Worm (Caenorhabditis elegans) whole organism, L4 larva: ENCODE results near the gene M142.8.

Experiments used
- aly-2 ChIP-seq: sonication (generic microtip); optimal IDR thresholded peaks from 2 replicates; lab custom pipeline; 2018; ENCODE audit warnings: missing biosample characterization, missing genetic modification characterization
- nhr-10 ChIP-seq: fragments of 150-350 bp; optimal IDR thresholded peaks from 2 replicates; lab custom pipeline; 2014; ENCODE audit warnings: missing biosample characterization, missing genetic modification characterization
- pha-4 ChIP-seq, 2 experiments: fragments of 150-350 bp in 1 of 2; fragments of 200-800 bp in 1 of 2; sonication (Bioruptor generic) in 1 of 2; IDR thresholded peaks in 1 of 2; optimal IDR thresholded peaks in 1 of 2; 2 replicates each; pipeline versions ENCODE4 v1.3.6 to Lab custom; 2014 to 2022; ENCODE audit warnings: missing genetic modification characterization in 2 of 2, missing genetic modification reagents in 2 of 2, missing biosample characterization in 1 of 2, missing compliant biosample characterization in 1 of 2
- unc-130 ChIP-seq: sonication (generic microtip); optimal IDR thresholded peaks from 2 replicates; lab custom pipeline; 2016; ENCODE audit warnings: missing genetic modification reagents, missing genetic modification characterization, missing compliant biosample characterization
- zag-1 ChIP-seq: fragments of 150-350 bp; optimal IDR thresholded peaks from 2 replicates; lab custom pipeline; 2014; ENCODE audit warnings: missing biosample characterization, missing genetic modification characterization

DNA sequence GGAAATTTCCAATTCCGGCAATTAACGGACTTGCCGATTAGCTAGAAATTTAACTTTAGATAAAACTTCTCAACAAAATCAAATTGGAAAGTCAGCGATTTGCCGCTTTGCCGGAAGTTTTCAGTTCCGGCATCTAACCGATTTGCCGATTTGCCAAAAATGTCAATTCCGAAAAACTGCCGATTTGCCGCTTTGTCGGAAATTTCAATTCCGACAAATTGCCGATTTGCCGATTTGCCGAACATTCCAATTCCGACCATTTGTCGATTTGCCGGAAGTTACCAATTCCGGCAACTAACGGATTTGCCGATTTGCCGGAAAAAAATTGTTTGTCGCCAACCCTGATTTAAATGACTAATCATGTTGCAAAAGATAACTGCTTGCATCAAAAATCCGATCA lies 24.3 kb upstream of the M142.8 start:
- TF ChIP-seq nhr-10 (tag; lab: Kevin White, UChicago) (no peak), zag-1 (tag; lab: Kevin White, UChicago) (no peak), pha-4 (GFP tag; IDR thresholded peaks at IDR 0.05; lab: Robert Waterston, UW) (no peak), pha-4 (tag; optimal IDR thresholded peaks at IDR 0.05; lab: Kevin White, UChicago) (no peak), unc-130 (GFP tag; lab: Kevin White, UChicago) (no peak), aly-2 (no peak)
